Worm (Caenorhabditis elegans) whole organism, L3 larva: Measurements from ENCODE around the gene srh-134.
A peak's percentile ranks its signal among the peaks of the same experiment; 100 is the strongest.

Experiments used
- aly-2 ChIP-seq: fragments of 150-350 bp; optimal IDR thresholded peaks from 2 replicates; lab custom pipeline; 2014; ENCODE audit warnings: missing biosample characterization, missing genetic modification characterization
- ceh-82 ChIP-seq: fragments of 150-350 bp; optimal IDR thresholded peaks from 2 replicates; lab custom pipeline; 2014; ENCODE audit warnings: missing biosample characterization, missing genetic modification characterization
- elt-1 ChIP-seq: fragments of 150-350 bp; optimal IDR thresholded peaks from 2 replicates; lab custom pipeline; 2014; ENCODE audit warnings: missing biosample characterization, missing genetic modification characterization
- elt-3 ChIP-seq, 3 experiments: fragments of 150-350 bp in 1 of 3; sonication (generic microtip) in 2 of 3; optimal IDR thresholded peaks; 2 replicates in 2 of 3; 4 replicates in 1 of 3; lab custom pipeline; 2014 to 2017; ENCODE audit warnings: missing biosample characterization in 3 of 3, missing genetic modification characterization in 3 of 3
- fos-1 ChIP-seq: fragments of 150-350 bp; optimal IDR thresholded peaks from 2 replicates; lab custom pipeline; 2014; ENCODE audit warnings: missing biosample characterization, missing genetic modification characterization
- nhr-11 ChIP-seq: fragments of 150-350 bp; optimal IDR thresholded peaks from 2 replicates; lab custom pipeline; 2014; ENCODE audit warnings: missing biosample characterization, missing genetic modification characterization
- nhr-12 ChIP-seq: fragments of 150-350 bp; optimal IDR thresholded peaks from 2 replicates; lab custom pipeline; 2014; ENCODE audit warnings: missing biosample characterization, missing genetic modification characterization
- nhr-25 ChIP-seq: sonication (generic microtip); optimal IDR thresholded peaks from 2 replicates; lab custom pipeline; 2017; ENCODE audit warnings: missing biosample characterization, missing genetic modification characterization
- pha-4 ChIP-seq: fragments of 150-350 bp; optimal IDR thresholded peaks from 2 replicates; lab custom pipeline; 2014; ENCODE audit warnings: missing biosample characterization, missing genetic modification reagents, missing genetic modification characterization
- unc-39 ChIP-seq: sonication (generic microtip); optimal IDR thresholded peaks from 4 replicates; lab custom pipeline; 2017; ENCODE audit warnings: missing biosample characterization, missing genetic modification characterization
- unc-62 ChIP-seq: fragments of 150-350 bp; sonication (generic microtip); optimal IDR thresholded peaks from 4 replicates; lab custom pipeline; 2014; ENCODE audit warnings: missing biosample characterization, missing genetic modification reagents, missing genetic modification characterization
- zag-1 ChIP-seq: fragments of 150-350 bp; optimal IDR thresholded peaks from 2 replicates; lab custom pipeline; 2014; ENCODE audit warnings: missing biosample characterization, missing genetic modification characterization

ce11 chrV:18003876-18004275 lies 13.2 kb downstream of the srh-134 start:
- no peak for TF ChIP-seq nhr-12 (tag; lab: Kevin White, UChicago)
- TF ChIP-seq ceh-82 = no peak
- TF ChIP-seq aly-2 (tag; lab: Kevin White, UChicago) = no peak
- no peak for TF ChIP-seq fos-1 (tag; lab: Kevin White, UChicago)
- no peak for TF ChIP-seq unc-62 (GFP tag; lab: Kevin White, UChicago)
- TF ChIP-seq elt-3 (tag; optimal IDR thresholded peaks at IDR 0.05; lab: Kevin White, UChicago) = peak in 1 of 3 experiments; percentile 1
- no peak for TF ChIP-seq pha-4 (tag; lab: Kevin White, UChicago)
- TF ChIP-seq unc-39 (tag; lab: Kevin White, UChicago) = no peak
- TF ChIP-seq elt-1 (tag; lab: Kevin White, UChicago) = no peak
- TF ChIP-seq nhr-25 (tag; lab: Kevin White, UChicago) = no peak
- no peak for TF ChIP-seq nhr-11 (tag; lab: Kevin White, UChicago)
- no peak for TF ChIP-seq zag-1
